Worm (Caenorhabditis elegans) whole organism, L4/young adult: Measurements from ENCODE around the gene F43C1.5.

Experiments
- W03F9.2 ChIP-seq: fragments of 150-350 bp; optimal IDR thresholded peaks from 2 replicates; lab custom pipeline; 2014; ENCODE audit warnings: missing biosample characterization, missing genetic modification characterization
- dao-5 ChIP-seq: sonication (generic microtip); optimal IDR thresholded peaks from 2 replicates; lab custom pipeline; 2016; ENCODE audit warnings: missing genotype, missing genetic modification characterization, moderate library complexity, missing compliant biosample characterization
- him-1 ChIP-seq: sonication (generic microtip); optimal IDR thresholded peaks from 2 replicates; lab custom pipeline; 2016; ENCODE audit warnings: missing genotype, missing genetic modification reagents, missing genetic modification characterization, missing compliant biosample characterization

DNA sequence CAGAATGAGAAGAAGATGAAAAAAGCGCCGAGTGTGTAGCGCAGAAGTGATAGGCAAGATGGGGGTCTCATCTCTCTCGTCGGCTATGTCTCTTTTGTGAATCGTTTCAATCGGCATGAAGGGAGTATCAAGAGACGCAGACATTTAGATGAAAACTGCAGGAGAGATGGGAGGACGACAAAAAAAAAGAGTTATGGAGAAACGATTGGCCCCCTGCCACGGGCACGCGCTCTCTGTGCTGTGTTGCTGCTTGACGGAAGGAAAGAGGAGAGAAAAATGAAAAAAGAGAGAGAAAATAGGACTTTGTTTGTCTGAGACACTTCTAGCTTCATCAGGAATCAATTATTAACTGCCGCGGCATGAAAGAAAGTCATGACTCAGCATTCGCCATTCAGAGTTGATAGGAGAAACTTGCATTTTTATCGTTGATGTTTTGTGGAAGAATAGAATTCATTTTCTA, 5.2 kb upstream of the F43C1.5 start:
- peak; percentile 41 for TF ChIP-seq W03F9.2 (tag; lab: Kevin White, UChicago)
- TF ChIP-seq him-1 (tag; lab: Kevin White, UChicago): peak; percentile 71
- no peak for TF ChIP-seq dao-5 (tag; lab: Kevin White, UChicago)
